Fruit fly (Drosophila melanogaster) whole organism, pupa: Measurements from ENCODE around the gene CG43783.

Source experiments
- CG10348 ChIP-seq: fragments of 200-800 bp; sonication (Bioruptor generic); IDR thresholded peaks from 2 replicates; pipeline ENCODE4 v1.3.6; 2022; ENCODE audit warnings: missing biosample characterization, missing genetic modification characterization
- CG12605 ChIP-seq: fragments of 200-800 bp; sonication (Bioruptor generic); IDR thresholded peaks from 2 replicates; pipeline ENCODE4 v1.3.6; 2022; ENCODE audit warnings: missing biosample characterization, missing genetic modification characterization
- CG13204 ChIP-seq: fragments of 200-800 bp; sonication (Bioruptor generic); optimal IDR thresholded peaks from 2 replicates; lab custom pipeline; 2018; ENCODE audit warnings: missing biosample characterization, mild to moderate bottlenecking, missing genetic modification characterization, moderate library complexity
- CG14655 ChIP-seq: fragments of 200-800 bp; sonication (Bioruptor generic); optimal IDR thresholded peaks from 3 replicates; lab custom pipeline; 2017; ENCODE audit warnings: mild to moderate bottlenecking, missing biosample characterization, missing genetic modification reagents, missing genetic modification characterization
- CG15710 ChIP-seq: fragments of 200-800 bp; sonication (Bioruptor generic); optimal IDR thresholded peaks from 2 replicates; lab custom pipeline; 2018; ENCODE audit warnings: missing biosample characterization, mild to moderate bottlenecking, missing genetic modification characterization, moderate library complexity
- CG17806 ChIP-seq: fragments of 200-800 bp; sonication (Bioruptor generic); optimal IDR thresholded peaks from 2 replicates; lab custom pipeline; 2018; ENCODE audit warnings: missing biosample characterization, mild to moderate bottlenecking, missing genetic modification characterization, moderate library complexity
- CG32121 ChIP-seq: fragments of 200-800 bp; sonication (Bioruptor generic); IDR thresholded peaks from 2 replicates; pipeline ENCODE4 v1.3.6; 2022; ENCODE audit warnings: missing biosample characterization, missing genetic modification characterization
- CG8159 ChIP-seq: fragments of 200-800 bp; sonication (Bioruptor generic); optimal IDR thresholded peaks from 3 replicates; lab custom pipeline; 2018; ENCODE audit warnings: missing biosample characterization, mild to moderate bottlenecking, missing genetic modification characterization, moderate library complexity
- CG8301 ChIP-seq: fragments of 200-800 bp; sonication (Bioruptor generic); optimal IDR thresholded peaks from 2 replicates; lab custom pipeline; 2018; ENCODE audit warnings: missing biosample characterization, mild to moderate bottlenecking, missing genetic modification characterization
- CG9948 ChIP-seq: fragments of 200-800 bp; sonication (Bioruptor generic); optimal IDR thresholded peaks from 2 replicates; lab custom pipeline; 2018; ENCODE audit warnings: missing biosample characterization, mild to moderate bottlenecking, missing genetic modification characterization, moderate library complexity
- EcR ChIP-seq: fragments of 200-800 bp; sonication (Bioruptor generic); optimal IDR thresholded peaks from 3 replicates; lab custom pipeline; 2019; ENCODE audit warnings: missing biosample characterization, missing genetic modification characterization, mild to moderate bottlenecking, moderate library complexity, missing genetic modification reagents
- Pif1A ChIP-seq: fragments of 200-800 bp; sonication (Bioruptor generic); optimal IDR thresholded peaks from 3 replicates; lab custom pipeline; 2016; ENCODE audit warnings: missing biosample characterization, missing genetic modification characterization
- gl ChIP-seq: fragments of 200-800 bp; sonication (Bioruptor generic); optimal IDR thresholded peaks from 2 replicates; lab custom pipeline; 2018; ENCODE audit warnings: missing biosample characterization, mild to moderate bottlenecking, missing genetic modification characterization
- rn ChIP-seq: fragments of 200-800 bp; sonication (Bioruptor generic); IDR thresholded peaks from 2 replicates; pipeline ENCODE4 v1.3.6; 2022; ENCODE audit warnings: missing biosample characterization, missing genetic modification characterization

DNA sequence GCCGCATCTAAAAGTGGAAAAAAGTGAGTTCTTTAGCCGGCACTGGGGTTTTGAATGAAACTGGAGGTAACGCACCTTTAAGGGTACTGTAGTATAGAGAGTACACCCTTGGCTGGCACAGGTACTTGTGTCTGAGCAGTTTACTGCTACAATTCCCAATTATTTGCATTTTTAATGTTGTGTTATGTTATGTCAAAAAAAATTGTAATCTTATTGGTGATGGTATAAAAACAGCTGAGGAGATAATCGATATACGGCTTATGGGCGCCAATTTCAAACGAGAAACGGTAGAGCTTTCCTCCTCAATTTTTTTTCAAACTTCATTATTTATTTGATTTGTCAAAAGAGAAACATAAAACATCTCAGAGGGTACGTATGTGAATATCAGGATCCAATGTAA lies 10.4 kb upstream of the CG43783 start, which contains the start of gene ValRS-m:
- TF ChIP-seq CG9948 (tag; lab: Kevin White, UChicago) (no peak), EcR (no peak), CG32121 (GFP tag; lab: Robert Waterston, UW) (no peak), CG12605 (GFP tag; lab: Robert Waterston, UW) (no peak), CG13204 (GFP tag; lab: Kevin White, UChicago) (no peak), CG14655 (GFP tag; lab: Kevin White, UChicago) (no peak), CG17806 (no peak), rn (GFP tag; lab: Robert Waterston, UW) (no peak), Pif1A (GFP tag; lab: Kevin White, UChicago) (no peak), CG15710 (tag; lab: Kevin White, UChicago) (no peak), gl (tag; lab: Kevin White, UChicago) (no peak), CG10348 (no peak), CG8301 (no peak), CG8159 (tag; lab: Kevin White, UChicago) (no peak)
